Fruit fly (Drosophila melanogaster) whole organism, adult: ENCODE measurements around the gene msk.

ENCODE experiments used
- CG33017 ChIP-seq: fragments of 200-800 bp; sonication (Bioruptor generic); optimal IDR thresholded peaks from 2 replicates; lab custom pipeline; 2018; ENCODE audit warnings: missing biosample characterization, mild to moderate bottlenecking, missing genetic modification characterization, moderate library complexity
- Mnt ChIP-seq: fragments of 200-800 bp; sonication (Bioruptor generic); optimal IDR thresholded peaks from 2 replicates; lab custom pipeline; 2016; ENCODE audit warnings: missing biosample characterization, mild to moderate bottlenecking, missing genetic modification characterization
- cic ChIP-seq: fragments of 200-800 bp; sonication (Bioruptor generic); optimal IDR thresholded peaks from 2 replicates; lab custom pipeline; 2017; ENCODE audit warnings: missing biosample characterization, mild to moderate bottlenecking, missing genetic modification characterization, moderate library complexity
- cnc ChIP-seq, 2 experiments: fragments of >200 bp; optimal IDR thresholded peaks; 2 replicates each; lab custom pipeline; 2017

DNA sequence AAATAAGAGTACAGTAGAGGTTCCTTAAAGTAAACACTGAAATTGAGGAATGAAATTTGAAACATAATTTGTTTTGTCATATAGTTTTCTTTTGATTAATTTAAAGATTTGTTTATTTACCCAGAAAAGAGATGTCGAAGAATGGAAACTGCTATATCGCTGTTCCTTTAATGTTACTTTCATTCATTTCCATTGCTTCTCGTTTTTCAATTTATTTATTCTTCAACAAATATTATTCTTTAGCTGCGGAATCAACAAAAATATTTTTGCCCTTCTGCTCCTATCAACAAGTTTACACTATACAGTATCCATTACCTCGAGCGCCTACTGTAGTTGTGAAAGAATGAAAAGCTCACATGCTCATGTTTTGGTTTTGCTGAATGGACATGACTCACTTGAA, 39.8 kb upstream of the msk start:
- TF ChIP-seq cic (GFP tag; lab: Kevin White, UChicago) (no peak), Mnt (GFP tag; lab: Kevin White, UChicago) (no peak), cnc (optimal IDR thresholded peaks at IDR 0.05; lab: Kevin White, UChicago) (no peak), CG33017 (tag; lab: Kevin White, UChicago) (no peak)
